Worm (Caenorhabditis elegans) whole organism, L3 larva: ENCODE data around the gene srw-145.

Experiments used
- ZK546.5 ChIP-seq: sonication (generic microtip); optimal IDR thresholded peaks from 2 replicates; lab custom pipeline; 2017; ENCODE audit warnings: missing biosample characterization, missing genetic modification characterization
- aly-2 ChIP-seq: fragments of 150-350 bp; optimal IDR thresholded peaks from 2 replicates; lab custom pipeline; 2014; ENCODE audit warnings: missing biosample characterization, missing genetic modification characterization
- ama-1 ChIP-seq: fragments of 150-350 bp; optimal IDR thresholded peaks from 2 replicates; lab custom pipeline; 2018
- ceh-16 ChIP-seq: sonication (generic microtip); optimal IDR thresholded peaks from 2 replicates; lab custom pipeline; 2017; ENCODE audit warnings: missing biosample characterization, missing genetic modification characterization
- ceh-28 ChIP-seq: fragments of 150-350 bp; optimal IDR thresholded peaks from 2 replicates; lab custom pipeline; 2014; ENCODE audit warnings: missing biosample characterization, missing genetic modification reagents, missing genetic modification characterization
- daf-12 ChIP-seq: fragments of 150-350 bp; optimal IDR thresholded peaks from 2 replicates; lab custom pipeline; 2014; ENCODE audit warnings: missing biosample characterization, missing genetic modification reagents, missing genetic modification characterization
- egl-5 ChIP-seq: fragments of 150-350 bp; optimal IDR thresholded peaks from 2 replicates; lab custom pipeline; 2017; ENCODE audit warnings: missing biosample characterization, missing genetic modification reagents, missing genetic modification characterization, inconsistent platforms
- elt-1 ChIP-seq: fragments of 150-350 bp; optimal IDR thresholded peaks from 2 replicates; lab custom pipeline; 2014; ENCODE audit warnings: missing biosample characterization, missing genetic modification characterization
- elt-2 ChIP-seq: sonication (generic microtip); optimal IDR thresholded peaks from 2 replicates; lab custom pipeline; 2016; ENCODE audit warnings: missing genetic modification reagents, mild to moderate bottlenecking, missing genetic modification characterization, missing compliant biosample characterization
- elt-3 ChIP-seq, 3 experiments: fragments of 150-350 bp in 1 of 3; sonication (generic microtip) in 2 of 3; optimal IDR thresholded peaks; 2 replicates in 2 of 3; 4 replicates in 1 of 3; lab custom pipeline; 2014 to 2017; ENCODE audit warnings: missing biosample characterization in 3 of 3, missing genetic modification characterization in 3 of 3
- eor-1 ChIP-seq, 2 experiments: fragments of 150-350 bp; optimal IDR thresholded peaks; 2 replicates each; lab custom pipeline; 2014 to 2018; ENCODE audit warnings: missing biosample characterization in 2 of 2, missing genetic modification characterization in 2 of 2
- fkh-10 ChIP-seq: sonication (generic microtip); optimal IDR thresholded peaks from 2 replicates; lab custom pipeline; 2017; ENCODE audit warnings: missing biosample characterization, missing genetic modification reagents, missing genetic modification characterization
- fkh-2 ChIP-seq: fragments of 150-350 bp; optimal IDR thresholded peaks from 2 replicates; lab custom pipeline; 2014; ENCODE audit warnings: missing biosample characterization, missing genetic modification reagents, missing genetic modification characterization
- hmg-11 ChIP-seq: sonication (generic microtip); optimal IDR thresholded peaks from 2 replicates; lab custom pipeline; 2016; ENCODE audit warnings: missing genetic modification characterization, missing compliant biosample characterization
- jun-1 ChIP-seq: fragments of 150-350 bp; optimal IDR thresholded peaks from 2 replicates; lab custom pipeline; 2014; ENCODE audit warnings: missing biosample characterization, missing genetic modification reagents, missing genetic modification characterization
- lin-15B ChIP-seq: fragments of 150-350 bp; optimal IDR thresholded peaks from 2 replicates; lab custom pipeline; 2014; ENCODE audit warnings: missing biosample characterization, missing genetic modification characterization
- lsy-12 ChIP-seq: sonication (generic microtip); optimal IDR thresholded peaks from 2 replicates; lab custom pipeline; 2016; ENCODE audit warnings: mild to moderate bottlenecking, missing genetic modification characterization, missing compliant biosample characterization
- mml-1 ChIP-seq: fragments of 150-350 bp; sonication (generic microtip); optimal IDR thresholded peaks from 3 replicates; lab custom pipeline; 2014; ENCODE audit warnings: missing biosample characterization, missing genetic modification characterization
- nfya-1 ChIP-seq: sonication (generic microtip); optimal IDR thresholded peaks from 2 replicates; lab custom pipeline; 2017; ENCODE audit warnings: missing genetic modification characterization, mild to moderate bottlenecking, missing compliant biosample characterization, antibody characterized with exemption, moderate library complexity; ENCODE audit not compliant: insufficient read depth
- nhr-11 ChIP-seq: fragments of 150-350 bp; optimal IDR thresholded peaks from 2 replicates; lab custom pipeline; 2014; ENCODE audit warnings: missing biosample characterization, missing genetic modification characterization
- nhr-12 ChIP-seq: fragments of 150-350 bp; optimal IDR thresholded peaks from 2 replicates; lab custom pipeline; 2014; ENCODE audit warnings: missing biosample characterization, missing genetic modification characterization
- nhr-23 ChIP-seq: fragments of 150-350 bp; optimal IDR thresholded peaks from 2 replicates; lab custom pipeline; 2014; ENCODE audit warnings: missing biosample characterization, missing genetic modification reagents, missing genetic modification characterization
- nhr-237 ChIP-seq: fragments of 150-350 bp; optimal IDR thresholded peaks from 2 replicates; lab custom pipeline; 2014; ENCODE audit warnings: missing biosample characterization, missing genetic modification characterization
- nhr-25 ChIP-seq: sonication (generic microtip); optimal IDR thresholded peaks from 2 replicates; lab custom pipeline; 2017; ENCODE audit warnings: missing biosample characterization, missing genetic modification characterization
- nhr-43 ChIP-seq: sonication (generic microtip); optimal IDR thresholded peaks from 2 replicates; lab custom pipeline; 2016; ENCODE audit warnings: mild to moderate bottlenecking, missing genetic modification characterization, missing compliant biosample characterization; ENCODE audit not compliant: poor library complexity, severe bottlenecking
- nhr-67 ChIP-seq: fragments of 150-350 bp; optimal IDR thresholded peaks from 2 replicates; lab custom pipeline; 2014; ENCODE audit warnings: missing biosample characterization, missing genetic modification characterization
- pha-4 ChIP-seq: fragments of 150-350 bp; optimal IDR thresholded peaks from 2 replicates; lab custom pipeline; 2014; ENCODE audit warnings: missing biosample characterization, missing genetic modification reagents, missing genetic modification characterization
- pqm-1 ChIP-seq: fragments of 150-350 bp; optimal IDR thresholded peaks from 2 replicates; lab custom pipeline; 2017; ENCODE audit warnings: missing biosample characterization, missing genetic modification characterization, inconsistent platforms
- skn-1 ChIP-seq: fragments of 150-350 bp; optimal IDR thresholded peaks from 2 replicates; lab custom pipeline; 2014; ENCODE audit warnings: missing biosample characterization, missing genetic modification characterization
- snpc-4 ChIP-seq: fragments of 150-350 bp; optimal IDR thresholded peaks from 2 replicates; lab custom pipeline; 2014; ENCODE audit warnings: missing biosample characterization, missing genetic modification characterization
- ztf-11 ChIP-seq: fragments of 150-350 bp; optimal IDR thresholded peaks from 2 replicates; lab custom pipeline; 2014; ENCODE audit warnings: missing biosample characterization, missing genetic modification characterization

The srw-145 gene

DNA sequence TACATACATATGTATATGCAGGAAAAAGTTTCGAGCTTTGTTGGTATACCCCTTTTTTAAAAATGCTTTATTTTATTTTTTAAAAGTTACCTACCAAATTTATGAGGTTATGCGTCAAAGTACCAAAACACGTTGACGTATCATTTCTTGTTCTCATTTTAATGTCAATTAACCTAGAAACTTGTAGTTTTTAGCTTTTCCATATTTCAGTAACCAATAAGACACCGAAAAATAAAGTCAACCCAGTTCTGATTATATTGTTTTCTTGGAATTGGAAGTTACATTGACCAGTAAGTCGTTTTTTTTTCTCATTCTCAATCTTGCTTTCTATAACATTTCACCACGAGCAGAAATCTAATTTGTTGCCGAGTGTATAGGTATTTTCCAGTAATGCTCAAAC, at the start of gene srw-145:
srw-145 (plus strand) TSS at position 301 of the 400 bp plus-strand sequence.
- TF ChIP-seq fkh-10 (GFP tag; lab: Kevin White, UChicago): no peak
- peak; percentile 62 for TF ChIP-seq nhr-11 (tag; lab: Kevin White, UChicago)

DNA sequence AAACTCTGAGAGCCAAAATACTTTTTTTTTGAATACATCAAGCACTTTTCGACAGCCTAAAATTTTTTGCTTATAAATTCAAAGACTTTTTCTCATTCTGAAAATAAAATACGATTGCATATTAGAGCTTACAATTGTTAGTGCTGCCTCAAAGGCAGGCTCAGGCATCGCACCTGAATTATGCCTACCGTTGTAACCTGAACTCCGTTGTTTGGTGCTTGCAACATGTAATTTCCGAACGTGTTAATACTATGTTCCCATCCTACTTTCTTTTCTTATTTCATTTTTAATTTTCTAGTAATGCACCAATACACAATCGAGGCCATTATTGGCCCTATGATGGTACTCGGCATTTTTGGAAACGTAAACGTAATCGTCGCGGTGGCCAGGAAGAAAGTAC, 49.6 kb upstream of the srw-145 start, which contains the start of gene srsx-19:
srsx-19 (plus strand) TSS at position 301 of the 400 bp plus-strand sequence.
- no peak for TF ChIP-seq eor-1 (tag; optimal IDR thresholded peaks at IDR 0.05; lab: Kevin White, UChicago)
- no peak for TF ChIP-seq nhr-237 (tag; lab: Kevin White, UChicago)
- no peak for TF ChIP-seq nhr-23
- TF ChIP-seq snpc-4 (tag; lab: Kevin White, UChicago): no peak
- TF ChIP-seq hmg-11: no peak
- TF ChIP-seq nhr-12 (tag; lab: Kevin White, UChicago): no peak
- TF ChIP-seq ama-1 (lab: Kevin White, UChicago): no peak

DNA sequence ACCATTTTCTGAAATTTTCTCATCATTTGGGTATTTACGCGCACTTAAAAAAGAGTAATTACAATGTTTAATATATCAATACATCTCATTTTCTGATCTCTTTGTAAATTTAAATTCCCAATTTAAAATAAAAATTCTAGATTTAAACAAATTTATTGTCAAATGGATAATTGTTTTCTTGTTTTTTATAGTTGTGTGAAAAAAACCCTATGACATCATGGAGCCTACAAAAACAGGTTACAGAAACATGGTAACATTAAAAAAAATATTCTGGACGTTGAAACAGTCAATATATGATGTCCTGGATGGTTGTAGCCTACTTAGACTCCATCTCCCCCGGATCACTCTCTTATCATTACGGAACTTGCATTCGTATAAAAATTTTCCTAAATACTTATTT, 47.4 kb upstream of the srw-145 start, which contains the start of gene spp-12:
spp-12 (plus strand) TSS at position 301 of the 400 bp plus-strand sequence.
- TF ChIP-seq elt-1 (no peak), nhr-67 (tag; lab: Kevin White, UChicago) (no peak), pqm-1 (tag; lab: Kevin White, UChicago) (no peak), elt-2 (tag; lab: Kevin White, UChicago) (no peak), jun-1 (tag; lab: Kevin White, UChicago) (no peak), daf-12 (tag; lab: Kevin White, UChicago) (no peak), lin-15B (tag; lab: Kevin White, UChicago) (no peak), skn-1 (tag; lab: Kevin White, UChicago) (no peak), eor-1 (tag; optimal IDR thresholded peaks at IDR 0.05; lab: Kevin White, UChicago) (no peak), ceh-28 (tag; lab: Kevin White, UChicago) (no peak), mml-1 (tag; lab: Kevin White, UChicago) (no peak), ztf-11 (tag; lab: Kevin White, UChicago) (no peak), ZK546.5 (tag; lab: Kevin White, UChicago) (no peak)
- TF ChIP-seq, all 47 proteins: peak for 0

DNA sequence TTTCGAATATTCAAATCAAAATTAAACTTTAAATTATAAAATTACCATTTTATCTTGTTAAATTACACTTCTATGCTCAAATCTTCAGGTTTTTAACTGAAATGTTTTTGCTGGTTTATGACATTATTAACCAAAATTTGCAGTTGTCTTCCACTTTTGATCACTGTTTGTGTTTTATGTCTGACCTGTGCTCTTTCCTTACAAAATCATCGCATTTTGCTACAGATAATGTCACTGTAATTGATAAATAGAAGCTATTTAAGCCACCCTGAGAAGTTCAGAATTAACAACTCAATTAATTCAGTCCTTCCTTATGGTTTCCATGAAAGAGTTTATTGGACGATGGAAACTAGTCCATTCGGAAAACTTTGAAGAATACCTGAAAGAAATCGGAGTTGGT, 46.5 kb upstream of the srw-145 start, which contains the start of gene lbp-8:
lbp-8 (plus strand) TSS at position 301 of the 400 bp plus-strand sequence.
- TF ChIP-seq fkh-10 (GFP tag; lab: Kevin White, UChicago): no peak
- TF ChIP-seq ceh-16 (tag; lab: Kevin White, UChicago): no peak
- TF ChIP-seq ztf-11 (tag; lab: Kevin White, UChicago): no peak
- no peak for TF ChIP-seq ceh-28 (tag; lab: Kevin White, UChicago)
- no peak for TF ChIP-seq nhr-11 (tag; lab: Kevin White, UChicago)
- TF ChIP-seq snpc-4 (tag; lab: Kevin White, UChicago): no peak
- no peak for TF ChIP-seq pqm-1 (tag; lab: Kevin White, UChicago)
- TF ChIP-seq fkh-2 (tag; lab: Kevin White, UChicago): no peak
- no peak for TF ChIP-seq skn-1 (tag; lab: Kevin White, UChicago)
- no peak for TF ChIP-seq nhr-23
- no peak for TF ChIP-seq nhr-25 (tag; lab: Kevin White, UChicago)
- no peak for TF ChIP-seq aly-2

DNA sequence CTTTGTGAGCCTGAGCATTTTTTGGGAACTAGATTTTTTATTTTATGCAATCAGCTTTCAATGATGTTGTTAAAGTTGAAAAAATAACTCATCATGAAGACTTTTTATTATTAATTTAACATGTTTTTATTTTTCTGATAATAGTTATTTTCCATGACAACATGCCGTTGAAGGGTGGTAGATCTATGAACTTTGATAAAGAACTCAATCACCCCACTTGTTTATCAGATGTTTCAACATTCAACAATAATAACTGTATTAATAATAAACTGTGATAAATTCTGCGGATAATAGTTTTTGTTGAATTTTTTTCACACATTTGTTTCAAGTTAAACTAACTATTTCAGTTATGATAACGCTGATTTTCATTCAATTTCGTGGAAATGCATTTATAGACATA, 45.5 kb upstream of the srw-145 start:
- TF ChIP-seq pqm-1 (tag; lab: Kevin White, UChicago) (peak; percentile 80), nhr-237 (tag; lab: Kevin White, UChicago) (no peak), elt-2 (tag; lab: Kevin White, UChicago) (peak; percentile 47)
- TF ChIP-seq, all 47 proteins: peak for 2

DNA sequence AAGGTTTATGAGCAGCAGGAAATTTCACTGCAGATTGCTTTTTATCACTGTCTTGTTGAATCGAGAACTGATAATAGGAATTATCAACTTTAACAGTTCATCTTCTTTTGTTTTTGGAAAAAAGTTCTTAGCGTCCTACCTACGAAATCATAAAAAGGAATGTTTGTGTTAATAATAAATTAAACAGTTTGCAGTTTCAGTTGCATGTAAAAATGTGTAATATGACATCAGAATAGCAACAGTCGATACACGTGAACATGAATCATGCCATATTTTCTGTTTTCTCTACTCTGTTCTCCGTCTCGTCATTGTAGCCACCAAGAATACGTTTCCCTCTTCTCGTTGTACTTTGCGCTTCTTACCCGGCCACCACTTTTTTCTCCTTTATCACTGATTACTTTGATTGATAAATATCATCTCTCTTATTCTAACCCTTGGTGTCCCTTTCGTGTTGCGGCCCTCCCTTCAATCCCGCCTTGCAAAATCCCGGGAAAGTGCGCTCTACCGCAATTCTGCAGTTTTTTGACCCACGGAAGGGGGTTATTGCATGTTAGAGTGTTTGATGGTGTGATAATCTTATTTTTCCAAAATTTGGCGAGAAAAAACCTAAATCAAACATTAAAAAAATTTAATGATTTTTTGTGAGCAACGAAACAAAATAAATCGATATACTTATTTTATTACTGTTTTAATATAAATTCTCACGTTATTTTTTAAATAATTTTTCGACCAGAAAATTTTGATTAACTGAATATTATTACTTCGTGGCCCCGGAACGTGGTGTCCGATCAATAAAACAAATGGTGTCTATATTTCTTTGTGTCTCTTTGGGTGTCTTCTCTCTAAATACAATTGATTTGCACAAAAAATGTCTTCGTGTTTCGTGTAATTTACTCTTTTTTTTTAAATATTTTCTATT, 44.2 kb upstream of the srw-145 start, which contains the start of gene sptl-3:
sptl-3 (plus strand) TSS at position 869 of the 919 bp plus-strand sequence.
- TF ChIP-seq elt-3 (tag; optimal IDR thresholded peaks at IDR 0.05; lab: Kevin White, UChicago) (peak; percentile 0 to 46 (median 14)), hmg-11 (peak; percentile 3), egl-5 (tag; lab: Kevin White, UChicago) (no peak), lin-15B (tag; lab: Kevin White, UChicago) (peak; percentile 54), jun-1 (tag; lab: Kevin White, UChicago) (peak; percentile 56), nhr-43 (tag; lab: Kevin White, UChicago) (peak; percentile 71), nfya-1 (tag; lab: Kevin White, UChicago) (peak; percentile 18), lsy-12 (tag; lab: Kevin White, UChicago) (no peak), pqm-1 (tag; lab: Kevin White, UChicago) (peak; percentile 18), nhr-25 (tag; lab: Kevin White, UChicago) (peak; percentile 48), pha-4 (tag; lab: Kevin White, UChicago) (no peak), ztf-11 (tag; lab: Kevin White, UChicago) (no peak), elt-2 (tag; lab: Kevin White, UChicago) (peak; percentile 92), nhr-23 (peak; percentile 53)
